Fruit fly (Drosophila melanogaster) whole organism, embryonic: Measurements from ENCODE around the gene CG3534.

ENCODE experiments used
- BtbVII ChIP-seq: fragments of 200-800 bp; sonication (Bioruptor generic); optimal IDR thresholded peaks from 3 replicates; lab custom pipeline; 2017; ENCODE audit warnings: missing biosample characterization, mild to moderate bottlenecking, missing genetic modification characterization
- CG10366 ChIP-seq: fragments of 200-800 bp; sonication (Bioruptor generic); IDR thresholded peaks from 2 replicates; pipeline ENCODE4 v1.3.6; 2022; ENCODE audit warnings: missing biosample characterization, missing genetic modification characterization
- CG10543 ChIP-seq: fragments of 200-800 bp; sonication (Bioruptor generic); optimal IDR thresholded peaks from 3 replicates; lab custom pipeline; 2017; ENCODE audit warnings: missing biosample characterization, mild to moderate bottlenecking, missing genetic modification characterization, moderate library complexity
- CG11695 ChIP-seq: fragments of 200-800 bp; sonication (Bioruptor generic); IDR thresholded peaks from 3 replicates; pipeline ENCODE4 v1.3.6; 2022; ENCODE audit warnings: missing biosample characterization, missing genetic modification characterization
- CG12659 ChIP-seq: fragments of 200-800 bp; sonication (Bioruptor generic); optimal IDR thresholded peaks from 3 replicates; lab custom pipeline; 2017; ENCODE audit warnings: mild to moderate bottlenecking, missing biosample characterization, missing genetic modification reagents, missing genetic modification characterization
- CG13287 ChIP-seq: fragments of 200-800 bp; sonication (Bioruptor generic); IDR thresholded peaks from 2 replicates; pipeline ENCODE4 v1.3.6; 2022; ENCODE audit warnings: missing biosample characterization, missing genetic modification characterization; ENCODE audit not compliant: partially characterized antibody
- CG13624 ChIP-seq: fragments of 200-800 bp; sonication (Bioruptor generic); optimal IDR thresholded peaks from 2 replicates; lab custom pipeline; 2016; ENCODE audit warnings: missing biosample characterization, missing genetic modification characterization
- CG14710 ChIP-seq: fragments of 200-800 bp; sonication (Bioruptor generic); optimal IDR thresholded peaks from 3 replicates; lab custom pipeline; 2019; ENCODE audit warnings: missing biosample characterization, mild to moderate bottlenecking, missing genetic modification characterization, moderate library complexity
- CG14860 ChIP-seq: fragments of 200-800 bp; sonication (Bioruptor generic); IDR thresholded peaks from 3 replicates; pipeline ENCODE4 v1.3.6; 2022; ENCODE audit warnings: missing biosample characterization, missing genetic modification characterization; ENCODE audit not compliant: partially characterized antibody
- CG15514 ChIP-seq: fragments of 200-800 bp; sonication (Bioruptor generic); optimal IDR thresholded peaks from 3 replicates; lab custom pipeline; 2017; ENCODE audit warnings: missing biosample characterization, missing genetic modification characterization, mild to moderate bottlenecking, moderate library complexity, missing genetic modification reagents
- CG16813 ChIP-seq: fragments of 200-800 bp; sonication (Bioruptor generic); IDR thresholded peaks from 3 replicates; pipeline ENCODE4 v1.3.6; 2022; ENCODE audit warnings: missing biosample characterization, missing genetic modification characterization; ENCODE audit not compliant: partially characterized antibody
- CG17385 ChIP-seq: fragments of 200-800 bp; sonication (Bioruptor generic); optimal IDR thresholded peaks from 3 replicates; lab custom pipeline; 2018; ENCODE audit warnings: missing biosample characterization, mild to moderate bottlenecking, missing genetic modification characterization
- CG17612 ChIP-seq: fragments of 200-800 bp; sonication (Bioruptor generic); IDR thresholded peaks from 2 replicates; pipeline ENCODE4 v1.3.6; 2022; ENCODE audit warnings: missing biosample characterization, missing genetic modification characterization
- CG17802 ChIP-seq: fragments of 200-800 bp; sonication (Bioruptor generic); optimal IDR thresholded peaks from 2 replicates; lab custom pipeline; 2018; ENCODE audit warnings: missing biosample characterization, mild to moderate bottlenecking, missing genetic modification characterization, moderate library complexity
- CG30020 ChIP-seq: fragments of 200-800 bp; optimal IDR thresholded peaks from 2 replicates; lab custom pipeline; 2019; ENCODE audit warnings: missing biosample characterization, mild to moderate bottlenecking, missing genetic modification characterization, moderate library complexity
- CG33213 ChIP-seq: fragments of 200-800 bp; sonication (Bioruptor generic); optimal IDR thresholded peaks from 3 replicates; lab custom pipeline; 2016; ENCODE audit warnings: missing biosample characterization, missing genetic modification characterization
- CG3407 ChIP-seq: fragments of 200-800 bp; sonication (Bioruptor generic); optimal IDR thresholded peaks from 2 replicates; lab custom pipeline; 2018; ENCODE audit warnings: missing biosample characterization, mild to moderate bottlenecking, missing genetic modification characterization
- CG3726 ChIP-seq: fragments of 200-800 bp; sonication (Bioruptor generic); IDR thresholded peaks from 3 replicates; pipeline ENCODE4, ENCODE4 v1.3.6; 2022; ENCODE audit warnings: missing biosample characterization, missing genetic modification characterization
- CG4328 ChIP-seq: fragments of 200-800 bp; sonication (Bioruptor generic); optimal IDR thresholded peaks from 3 replicates; lab custom pipeline; 2017; ENCODE audit warnings: missing biosample characterization, missing genetic modification reagents, missing genetic modification characterization
- CG6254 ChIP-seq: fragments of 200-800 bp; sonication (Bioruptor generic); optimal IDR thresholded peaks from 3 replicates; lab custom pipeline; 2017; ENCODE audit warnings: mild to moderate bottlenecking, missing biosample characterization, missing genetic modification reagents, missing genetic modification characterization
- CG6854 ChIP-seq: fragments of 200-800 bp; sonication (Bioruptor generic); optimal IDR thresholded peaks from 3 replicates; lab custom pipeline; 2017; ENCODE audit warnings: missing biosample characterization, mild to moderate bottlenecking, missing genetic modification characterization
- CG8478 ChIP-seq: fragments of >200 bp; optimal IDR thresholded peaks from 2 replicates; lab custom pipeline; 2018
- CkIIα-i1 ChIP-seq: fragments of 200-800 bp; sonication (Bioruptor generic); IDR thresholded peaks from 2 replicates; pipeline ENCODE4 v1.3.6; 2022; ENCODE audit warnings: missing biosample characterization, missing genetic modification characterization
- Dll ChIP-seq: fragments of 200-800 bp; sonication (Bioruptor generic); IDR thresholded peaks from 4 replicates; pipeline ENCODE4 v1.3.6; 2022; ENCODE audit warnings: missing biosample characterization, missing genetic modification characterization; ENCODE audit not compliant: partially characterized antibody
- Hand ChIP-seq: fragments of 200-800 bp; sonication (Bioruptor generic); optimal IDR thresholded peaks from 2 replicates; lab custom pipeline; 2017; ENCODE audit warnings: mild to moderate bottlenecking, missing biosample characterization, missing genetic modification reagents, missing genetic modification characterization
- NFAT ChIP-seq: fragments of 200-800 bp; sonication (Bioruptor generic); IDR thresholded peaks from 2 replicates; pipeline ENCODE4 v1.3.6; 2022; ENCODE audit warnings: missing biosample characterization, missing genetic modification characterization
- Sin3A ChIP-seq: fragments of >200 bp; optimal IDR thresholded peaks from 2 replicates; lab custom pipeline; 2018
- Six4 ChIP-seq: fragments of 200-800 bp; sonication (Bioruptor generic); optimal IDR thresholded peaks from 2 replicates; lab custom pipeline; 2016; ENCODE audit warnings: missing biosample characterization, missing genetic modification characterization
- al ChIP-seq: fragments of 200-800 bp; sonication (Bioruptor generic); IDR thresholded peaks from 2 replicates; pipeline ENCODE4 v1.3.6; 2022; ENCODE audit warnings: missing biosample characterization, missing genetic modification characterization
- crp ChIP-seq, 2 experiments: fragments of 200-800 bp; sonication (Bioruptor generic); optimal IDR thresholded peaks; 2 replicates in 1 of 2; 3 replicates in 1 of 2; lab custom pipeline; 2017; ENCODE audit warnings: missing biosample characterization in 2 of 2, missing genetic modification characterization in 2 of 2, mild to moderate bottlenecking in 1 of 2, moderate library complexity in 1 of 2
- dimm ChIP-seq: fragments of 200-800 bp; sonication (Bioruptor generic); IDR thresholded peaks from 2 replicates; pipeline ENCODE4 v1.3.6; 2022; ENCODE audit warnings: missing biosample characterization, missing genetic modification characterization
- gcm2 ChIP-seq: fragments of 200-800 bp; sonication (Bioruptor generic); optimal IDR thresholded peaks from 2 replicates; lab custom pipeline; 2016; ENCODE audit warnings: missing biosample characterization, missing genetic modification characterization
- gsb ChIP-seq: fragments of 200-800 bp; sonication (Bioruptor generic); IDR thresholded peaks from 2 replicates; pipeline ENCODE4 v1.3.6; 2022; ENCODE audit warnings: missing biosample characterization, missing genetic modification characterization
- jing ChIP-seq: fragments of 200-800 bp; sonication (Bioruptor generic); optimal IDR thresholded peaks from 2 replicates; lab custom pipeline; 2018; ENCODE audit warnings: missing biosample characterization, mild to moderate bottlenecking, missing genetic modification characterization
- kay ChIP-seq: fragments of 200-800 bp; sonication (Bioruptor generic); optimal IDR thresholded peaks from 2 replicates; lab custom pipeline; 2016; ENCODE audit warnings: missing biosample characterization, missing genetic modification characterization
- lmd ChIP-seq: fragments of 200-800 bp; sonication (Bioruptor generic); IDR thresholded peaks from 2 replicates; pipeline ENCODE4 v1.3.6; 2022; ENCODE audit warnings: missing biosample characterization, missing genetic modification characterization
- nau ChIP-seq: fragments of 200-800 bp; sonication (Bioruptor generic); optimal IDR thresholded peaks from 3 replicates; lab custom pipeline; 2017; ENCODE audit warnings: missing biosample characterization, mild to moderate bottlenecking, missing genetic modification characterization, missing genetic modification reagents
- nerfin-2 ChIP-seq: fragments of 200-800 bp; sonication (Bioruptor generic); IDR thresholded peaks from 2 replicates; pipeline ENCODE4 v1.3.6; 2022; ENCODE audit warnings: missing biosample characterization, missing genetic modification characterization; ENCODE audit not compliant: partially characterized antibody
- pho ChIP-seq: fragments of 200-800 bp; sonication (Bioruptor generic); optimal IDR thresholded peaks from 2 replicates; lab custom pipeline; 2016; ENCODE audit warnings: missing biosample characterization, missing genetic modification characterization
- pzg ChIP-seq: fragments of 200-800 bp; sonication (Bioruptor generic); optimal IDR thresholded peaks from 3 replicates; lab custom pipeline; 2018; ENCODE audit warnings: missing biosample characterization, mild to moderate bottlenecking, missing genetic modification characterization, moderate library complexity
- run ChIP-seq: fragments of 200-800 bp; sonication (Bioruptor generic); optimal IDR thresholded peaks from 3 replicates; lab custom pipeline; 2018; ENCODE audit warnings: missing biosample characterization, mild to moderate bottlenecking, missing genetic modification characterization
- salm ChIP-seq: fragments of 200-800 bp; sonication (Bioruptor generic); optimal IDR thresholded peaks from 2 replicates; lab custom pipeline; 2018; ENCODE audit warnings: missing biosample characterization, mild to moderate bottlenecking, missing genetic modification characterization
- sima ChIP-seq: fragments of 200-800 bp; sonication (Bioruptor generic); optimal IDR thresholded peaks from 2 replicates; lab custom pipeline; 2016; ENCODE audit warnings: missing biosample characterization, missing genetic modification characterization
- slbo ChIP-seq: fragments of 200-800 bp; sonication (Bioruptor generic); IDR thresholded peaks from 2 replicates; pipeline ENCODE4 v1.3.6; 2022; ENCODE audit warnings: missing biosample characterization, missing genetic modification characterization
- tna ChIP-seq: fragments of 200-800 bp; sonication (Bioruptor generic); IDR thresholded peaks from 2 replicates; pipeline ENCODE4 v1.3.6; 2022; ENCODE audit warnings: missing biosample characterization, missing genetic modification characterization; ENCODE audit not compliant: partially characterized antibody
- trem ChIP-seq: fragments of 200-800 bp; optimal IDR thresholded peaks from 3 replicates; lab custom pipeline; 2019; ENCODE audit warnings: missing biosample characterization, mild to moderate bottlenecking, missing genetic modification characterization, moderate library complexity
- z ChIP-seq: fragments of 200-800 bp; sonication (Bioruptor generic); IDR thresholded peaks from 3 replicates; pipeline ENCODE4 v1.3.6; 2022; ENCODE audit warnings: missing biosample characterization, missing genetic modification characterization
- zfh1 ChIP-seq: fragments of 200-800 bp; sonication (Bioruptor generic); IDR thresholded peaks from 3 replicates; pipeline ENCODE4 v1.3.6; 2022; ENCODE audit warnings: missing biosample characterization, missing genetic modification characterization
- zfh2 ChIP-seq: fragments of 200-800 bp; sonication (Bioruptor generic); optimal IDR thresholded peaks from 2 replicates; lab custom pipeline; 2016; ENCODE audit warnings: missing biosample characterization, missing genetic modification characterization

The CG3534 gene

dm6 chr3R:17039993-17040807, 44.0 kb downstream of the CG3534 start, which contains the start of the genes CG18213 and Trm7-32 (continued):
- TF ChIP-seq CG15514 (GFP tag; lab: Kevin White, UChicago) (peak; percentile 99), sima (no peak), z (GFP tag; lab: Robert Waterston, UW) (no peak), CG17802 (tag; lab: Kevin White, UChicago) (no peak), gsb (no peak), dimm (GFP tag; lab: Robert Waterston, UW) (no peak), CG4328 (no peak), run (no peak), Sin3A (lab: Kevin White, UChicago) (no peak), CG17385 (GFP tag; lab: Kevin White, UChicago) (no peak), CG12659 (peak; percentile 55), zfh2 (GFP tag; lab: Kevin White, UChicago) (peak; percentile 33), pho (GFP tag; lab: Kevin White, UChicago) (no peak), nau (GFP tag; lab: Kevin White, UChicago) (no peak), CG3726 (GFP tag; lab: Robert Waterston, UW) (no peak), kay (GFP tag; lab: Kevin White, UChicago) (no peak), CG8478 (lab: Kevin White, UChicago) (no peak), lmd (GFP tag; lab: Robert Waterston, UW) (no peak; the same call in 1 of the 2 replicates), Hand (no peak), BtbVII (GFP tag; lab: Kevin White, UChicago) (no peak), CG10543 (GFP tag; lab: Kevin White, UChicago) (peak; percentile 1), CG13624 (GFP tag; lab: Kevin White, UChicago) (peak; percentile 18), CG6254 (GFP tag; lab: Kevin White, UChicago) (peak; percentile 6), CG14860 (GFP tag; lab: Robert Waterston, UW) (peak; percentile 85), jing (no peak), al (GFP tag; lab: Robert Waterston, UW) (no peak), NFAT (no peak), tna (GFP tag; lab: Robert Waterston, UW) (peak; percentile 80), CG16813 (peak; percentile 84), CG10366 (GFP tag; lab: Robert Waterston, UW) (0 out of 2 replicates have a peak, but pooled peaks have one; percentile 12), nerfin-2 (GFP tag; lab: Robert Waterston, UW) (peak; percentile 36; the same call in 1 of the 2 replicates), salm (tag; lab: Kevin White, UChicago) (no peak), Dll (GFP tag; lab: Robert Waterston, UW) (peak; percentile 83), CG17612 (no peak), pzg (peak; percentile 65), CG11695 (GFP tag; lab: Robert Waterston, UW) (no peak), CG30020 (tag; lab: Kevin White, UChicago) (no peak), CkIIα-i1 (GFP tag; lab: Robert Waterston, UW) (no peak), crp (GFP tag; optimal IDR thresholded peaks at IDR 0.05; lab: Kevin White, UChicago) (no peak), slbo (GFP tag; lab: Robert Waterston, UW) (peak; percentile 60; the same call in 1 of the 2 replicates), CG13287 (GFP tag; lab: Robert Waterston, UW) (peak; percentile 86), zfh1 (GFP tag; lab: Robert Waterston, UW) (no peak), trem (peak; percentile 66), CG14710 (peak; percentile 48), Six4 (GFP tag; lab: Kevin White, UChicago) (no peak), CG3407 (GFP tag; lab: Kevin White, UChicago) (no peak), CG33213 (GFP tag; lab: Kevin White, UChicago) (peak; percentile 4), CG6854 (no peak), gcm2 (GFP tag; lab: Kevin White, UChicago) (no peak)
